Worm (Caenorhabditis elegans): Measurements from ENCODE around the gene srh-127.

DNA sequence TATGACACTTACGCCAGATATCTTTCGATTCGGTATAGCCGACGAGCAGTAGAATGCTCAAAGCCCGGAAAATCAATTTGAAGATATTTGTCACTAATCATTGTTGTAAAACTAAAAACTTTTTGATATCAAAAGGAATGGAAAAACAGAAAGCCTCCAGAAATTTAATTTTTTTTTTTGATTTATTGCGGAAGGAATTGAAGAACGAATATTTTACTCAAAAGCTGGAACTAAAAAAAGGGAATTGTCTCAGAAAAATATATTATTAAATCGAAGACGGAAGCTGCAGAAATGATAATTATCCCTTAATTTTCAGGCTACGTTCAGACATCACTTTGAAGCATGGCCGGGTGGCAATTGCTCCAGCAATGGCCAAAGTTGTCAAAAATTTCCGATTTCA is 50.8 kb downstream of the srh-127 start, which contains the start of gene srw-137:
- TF ChIP-seq bed-3 (GFP tag; optimal IDR thresholded peaks at IDR 0.05) (no peak), elt-3 (tag; optimal IDR thresholded peaks at IDR 0.05) (no peak), ceh-39 (tag; optimal IDR thresholded peaks at IDR 0.05) (no peak), nhr-2 (tag; optimal IDR thresholded peaks at IDR 0.05) (no peak), unc-62 (GFP tag; optimal IDR thresholded peaks at IDR 0.05) (no peak), snpc-4 (tag; optimal IDR thresholded peaks at IDR 0.05) (no peak), nhr-237 (tag; optimal IDR thresholded peaks at IDR 0.05) (no peak), blmp-1 (tag; optimal IDR thresholded peaks at IDR 0.05) (no peak), lin-13 (tag; optimal IDR thresholded peaks at IDR 0.05) (no peak)
